Fruit fly (Drosophila melanogaster): ENCODE measurements around the gene Pka-R1.
A peak's percentile ranks its signal among the peaks of the same experiment; 100 is the strongest.

Pka-R1 gene

DNA sequence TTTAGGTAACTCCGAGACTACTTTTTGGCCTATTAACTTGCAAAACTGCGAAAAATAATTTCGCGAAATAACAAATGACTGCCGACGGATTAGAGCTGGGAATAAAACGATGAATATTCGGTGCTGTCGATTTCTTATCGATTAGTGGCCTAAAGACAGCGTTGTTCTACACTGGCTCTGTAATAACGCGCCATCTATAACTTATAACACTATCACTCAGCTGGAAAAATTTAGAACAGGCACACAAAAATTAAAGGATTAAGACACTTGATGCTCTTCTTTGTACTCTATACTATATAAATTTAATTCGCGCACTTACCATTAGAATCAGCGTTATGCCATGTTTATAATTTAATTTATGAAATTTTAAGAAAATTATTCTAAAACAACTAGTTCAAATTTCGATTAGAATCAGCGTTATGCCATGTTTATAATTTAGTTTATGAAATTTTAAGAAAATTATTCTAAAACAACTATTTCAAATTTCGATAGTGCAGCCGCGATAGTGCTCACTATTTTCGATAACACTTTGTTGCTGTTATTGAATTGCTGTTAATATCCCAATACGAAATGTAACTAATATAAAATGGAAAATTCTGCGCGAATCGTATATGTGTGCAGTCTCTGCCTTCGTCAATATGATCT lies 25.7 kb downstream of the Pka-R1 start, which contains the start of the genes CSN3 and CG11456 (continued):
- peak; percentile 46; the same call in 2 of the 3 replicates for TF ChIP-seq CG14860 (GFP tag; IDR thresholded peaks at IDR 0.05; ENCODE audit: partially characterized antibody)
- TF ChIP-seq CG13424 (tag; optimal IDR thresholded peaks at IDR 0.05), result no peak
- peak; percentile 60 for TF ChIP-seq CG14710 (tag; optimal IDR thresholded peaks at IDR 0.05)
- no peak for TF ChIP-seq mirr (GFP tag; optimal IDR thresholded peaks at IDR 0.05)
- peak; percentile 68 for TF ChIP-seq knrl (GFP tag; IDR thresholded peaks at IDR 0.05; ENCODE audit: partially characterized antibody)
- TF ChIP-seq CG10267 (tag; optimal IDR thresholded peaks at IDR 0.05), result peak; percentile 97
- no peak for TF ChIP-seq CG12769 (tag; optimal IDR thresholded peaks at IDR 0.05)
- TF ChIP-seq BtbVII (GFP tag; optimal IDR thresholded peaks at IDR 0.05), result no peak
- no peak for TF ChIP-seq wek (GFP tag; optimal IDR thresholded peaks at IDR 0.05)
- TF ChIP-seq her (GFP tag; optimal IDR thresholded peaks at IDR 0.05), result peak; percentile 13
- peak; percentile 19 for TF ChIP-seq CG9797 (GFP tag; optimal IDR thresholded peaks at IDR 0.05)
- no peak for TF ChIP-seq CG6854 (GFP tag; optimal IDR thresholded peaks at IDR 0.05)
- peak; percentile 28 for TF ChIP-seq oc (tag; optimal IDR thresholded peaks at IDR 0.05)
- TF ChIP-seq CG8478 (optimal IDR thresholded peaks at IDR 0.05), result no peak
- no peak for TF ChIP-seq dm (GFP tag; optimal IDR thresholded peaks at IDR 0.05)
- no peak for TF ChIP-seq CG8765 (GFP tag; IDR thresholded peaks at IDR 0.05)
- TF ChIP-seq CG7786 (GFP tag; optimal IDR thresholded peaks at IDR 0.05), result peak; percentile 59
- no peak for TF ChIP-seq aop (GFP tag; IDR thresholded peaks at IDR 0.05)
- TF ChIP-seq Side (GFP tag; optimal IDR thresholded peaks at IDR 0.05), result peak; percentile 14
- TF ChIP-seq sug (tag; optimal IDR thresholded peaks at IDR 0.05), result no peak
- TF ChIP-seq trem (tag; optimal IDR thresholded peaks at IDR 0.05), result peak; percentile 70
- TF ChIP-seq CG5180 (GFP tag; optimal IDR thresholded peaks at IDR 0.05), result no peak
- TF ChIP-seq Fer3 (tag; optimal IDR thresholded peaks at IDR 0.05), result peak; percentile 1
- TF ChIP-seq CG11695 (GFP tag; IDR thresholded peaks at IDR 0.05), result no peak
- TF ChIP-seq CG11723 (GFP tag; optimal IDR thresholded peaks at IDR 0.05), result no peak
- TF ChIP-seq ERR (GFP tag; optimal IDR thresholded peaks at IDR 0.05), result no peak
- no peak for TF ChIP-seq crol (GFP tag; IDR thresholded peaks at IDR 0.05)
- peak; percentile 31 for TF ChIP-seq CG7987 (GFP tag; optimal IDR thresholded peaks at IDR 0.05)
- TF ChIP-seq pzg (GFP tag; optimal IDR thresholded peaks at IDR 0.05), result peak; percentile 86
- TF ChIP-seq btn (GFP tag; optimal IDR thresholded peaks at IDR 0.05), result no peak
- TF ChIP-seq CG1603 (tag; optimal IDR thresholded peaks at IDR 0.05), result peak; percentile 65
- TF ChIP-seq prd (optimal IDR thresholded peaks at IDR 0.05), result no peak
- peak; percentile 44; the same call in 1 of the 3 replicates for TF ChIP-seq prd (GFP tag; IDR thresholded peaks at IDR 0.05)
- peak; percentile 75 for TF ChIP-seq CG9932 (GFP tag; IDR thresholded peaks at IDR 0.05)
- no peak for TF ChIP-seq ac (GFP tag; optimal IDR thresholded peaks at IDR 0.05)
- TF ChIP-seq sna (GFP tag; IDR thresholded peaks at IDR 0.05; ENCODE audit: partially characterized antibody), result peak; percentile 37; the same call in 1 of the 2 replicates
- TF ChIP-seq CG8388 (GFP tag; optimal IDR thresholded peaks at IDR 0.05), result no peak
- peak; percentile 31; the same call in 1 of the 2 replicates for TF ChIP-seq ttk (GFP tag; IDR thresholded peaks at IDR 0.05)
- TF ChIP-seq Kr (GFP tag; optimal IDR thresholded peaks at IDR 0.05), result peak; percentile 85
- no peak for TF ChIP-seq CG6683 (GFP tag; optimal IDR thresholded peaks at IDR 0.05)
- TF ChIP-seq Adf1 (GFP tag; IDR thresholded peaks at IDR 0.05), result no peak
- no peak for TF ChIP-seq psq (GFP tag; optimal IDR thresholded peaks at IDR 0.05)
- TF ChIP-seq CG31441 (GFP tag; IDR thresholded peaks at IDR 0.05), result no peak
- no peak for TF ChIP-seq CG34376 (GFP tag; optimal IDR thresholded peaks at IDR 0.05)
- no peak for TF ChIP-seq CG6689 (GFP tag; IDR thresholded peaks at IDR 0.05)
- TF ChIP-seq CG7963 (GFP tag; IDR thresholded peaks at IDR 0.05; ENCODE audit: partially characterized antibody), result peak; percentile 72
- no peak for TF ChIP-seq tup (GFP tag; optimal IDR thresholded peaks at IDR 0.05)
- TF ChIP-seq eyg (GFP tag; optimal IDR thresholded peaks at IDR 0.05), result no peak
- peak; percentile 68; the same call in 1 of the 3 replicates for TF ChIP-seq CG11560 (tag; IDR thresholded peaks at IDR 0.05)
- peak; percentile 58 for TF ChIP-seq Max (GFP tag; optimal IDR thresholded peaks at IDR 0.05)
